Worm (Caenorhabditis elegans): ENCODE measurements around the gene cubn-1.

DNA sequence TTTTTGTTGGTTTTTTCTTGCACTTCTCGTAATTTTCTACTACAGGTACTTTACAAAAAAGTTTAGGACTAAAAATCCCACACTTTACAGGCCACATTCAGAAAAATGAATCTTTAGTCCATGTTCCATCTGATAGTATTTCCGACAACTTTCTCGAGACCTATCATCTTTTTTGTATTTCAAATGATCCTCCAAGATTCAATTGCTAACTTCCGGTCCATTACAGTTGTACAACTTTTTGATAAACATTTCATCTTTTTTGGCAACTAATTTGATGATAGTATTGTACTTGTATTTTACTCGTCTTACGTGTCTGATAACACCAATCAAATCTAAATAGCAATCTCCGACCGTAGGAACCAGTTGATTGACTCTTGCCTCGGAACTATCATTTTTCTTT lies 56.3 kb downstream of the cubn-1 start:
- TF ChIP-seq med-1 (GFP tag; optimal IDR thresholded peaks at IDR 0.05; ENCODE audit: insufficient read depth) (no peak), ref-1 (GFP tag; conservative IDR thresholded peaks at IDR 0.05) (no peak), ztf-23 (GFP tag; IDR thresholded peaks at IDR 0.05) (no peak), tab-1 (GFP tag; IDR thresholded peaks at IDR 0.05) (no peak), ztf-29 (GFP tag; IDR thresholded peaks at IDR 0.05) (no peak)
